Fruit fly (Drosophila melanogaster) whole organism, wandering third instar larva: ENCODE data around the gene CG13031.

ENCODE experiments used
- Abd-B ChIP-seq: fragments of >200 bp; optimal IDR thresholded peaks from 2 replicates; lab custom pipeline; 2017; ENCODE audit warnings: missing biosample characterization, missing genetic modification characterization
- CG32264 ChIP-seq: fragments of 200-800 bp; sonication (Bioruptor generic); optimal IDR thresholded peaks from 2 replicates; lab custom pipeline; 2016; ENCODE audit warnings: missing biosample characterization, missing genetic modification characterization
- CrebA ChIP-seq: fragments of 200-800 bp; sonication (Bioruptor generic); optimal IDR thresholded peaks from 2 replicates; lab custom pipeline; 2016; ENCODE audit warnings: missing biosample characterization, mild to moderate bottlenecking, missing genetic modification characterization, borderline replicate concordance
- Myc ChIP-seq: fragments of >200 bp; optimal IDR thresholded peaks from 2 replicates; lab custom pipeline; 2017
- Sp1 ChIP-seq: fragments of 200-800 bp; sonication (Bioruptor generic); optimal IDR thresholded peaks from 3 replicates; lab custom pipeline; 2019; ENCODE audit warnings: missing biosample characterization, mild to moderate bottlenecking, missing genetic modification characterization, moderate library complexity
- br ChIP-seq: fragments of 200-800 bp; sonication (Bioruptor generic); optimal IDR thresholded peaks from 2 replicates; lab custom pipeline; 2016; ENCODE audit warnings: missing biosample characterization, missing genetic modification characterization
- dl ChIP-seq, 2 experiments: fragments of 175-275, 200-275 bp in 1 of 2; fragments of 200-275 bp in 1 of 2; sonication (Bioruptor generic); optimal IDR thresholded peaks; lab custom pipeline; 2018; ENCODE audit warnings: mild to moderate bottlenecking in 2 of 2, missing biosample characterization in 2 of 2, missing genetic modification characterization in 2 of 2, moderate library complexity in 2 of 2; ENCODE audit not compliant: partially characterized antibody in 2 of 2, insufficient read depth in 1 of 2
- foxo ChIP-seq, 2 experiments: fragments of 200-800 bp; sonication (Bioruptor generic); optimal IDR thresholded peaks; 2 replicates in 1 of 2; 3 replicates in 1 of 2; lab custom pipeline; 2016 to 2017; ENCODE audit warnings: missing biosample characterization in 2 of 2, missing genetic modification characterization in 2 of 2
- h ChIP-seq: fragments of 200-800 bp; sonication (Bioruptor generic); optimal IDR thresholded peaks from 3 replicates; lab custom pipeline; 2016; ENCODE audit warnings: missing biosample characterization, mild to moderate bottlenecking, missing genetic modification characterization
- lola ChIP-seq: fragments of >200 bp; optimal IDR thresholded peaks from 2 replicates; lab custom pipeline; 2017; ENCODE audit warnings: missing biosample characterization, missing genetic modification characterization
- pan ChIP-seq: fragments of >200 bp; optimal IDR thresholded peaks from 2 replicates; lab custom pipeline; 2017
- psq ChIP-seq: fragments of 200-800 bp; sonication (Bioruptor generic); optimal IDR thresholded peaks from 3 replicates; lab custom pipeline; 2017; ENCODE audit warnings: missing biosample characterization, mild to moderate bottlenecking, missing genetic modification characterization, moderate library complexity
- sage ChIP-seq: fragments of 200-800 bp; sonication (Bioruptor generic); optimal IDR thresholded peaks from 2 replicates; lab custom pipeline; 2016; ENCODE audit warnings: missing biosample characterization, mild to moderate bottlenecking, missing genetic modification characterization
- usp ChIP-seq: fragments of >200 bp; optimal IDR thresholded peaks from 2 replicates; lab custom pipeline; 2017; ENCODE audit warnings: missing biosample characterization, missing genetic modification characterization

dm6 chr3L:16713446-16714192 is 11.0 kb upstream of the CG13031 start:
- TF ChIP-seq lola (GFP tag; lab: Kevin White, UChicago), result no peak
- TF ChIP-seq h (GFP tag; lab: Kevin White, UChicago), result no peak
- no peak for TF ChIP-seq sage (GFP tag; lab: Kevin White, UChicago)
- no peak for TF ChIP-seq usp
- TF ChIP-seq pan, result no peak
- no peak for TF ChIP-seq foxo (GFP tag; optimal IDR thresholded peaks at IDR 0.05; lab: Kevin White, UChicago)
- TF ChIP-seq Myc (lab: Kevin White, UChicago), result no peak
- no peak for TF ChIP-seq Sp1
- no peak for TF ChIP-seq CrebA (GFP tag; lab: Kevin White, UChicago)
- TF ChIP-seq psq (GFP tag; lab: Kevin White, UChicago), result no peak
- no peak for TF ChIP-seq br (GFP tag; lab: Kevin White, UChicago)
- no peak for TF ChIP-seq dl (GFP tag; optimal IDR thresholded peaks at IDR 0.05; lab: Kevin White, UChicago; ENCODE audit: insufficient read depth in 1 of 2, partially characterized antibody in 2 of 2)
- TF ChIP-seq Abd-B (GFP tag; lab: Kevin White, UChicago), result no peak
- no peak for TF ChIP-seq CG32264 (GFP tag; lab: Kevin White, UChicago)
